Fruit fly (Drosophila melanogaster) whole organism, embryonic: ENCODE results near the gene Cypl.

Experiments used
- B-H2 ChIP-seq: fragments of 200-800 bp; sonication (Bioruptor generic); optimal IDR thresholded peaks from 2 replicates; lab custom pipeline; 2018; ENCODE audit warnings: missing biosample characterization, mild to moderate bottlenecking, missing genetic modification characterization
- CG1024 ChIP-seq: fragments of 200-800 bp; sonication (Bioruptor generic); IDR thresholded peaks from 2 replicates; pipeline ENCODE4 v1.3.6; 2022; ENCODE audit warnings: missing biosample characterization, missing genetic modification characterization
- CG10267 ChIP-seq: fragments of 200-800 bp; sonication (Bioruptor generic); optimal IDR thresholded peaks from 2 replicates; lab custom pipeline; 2018; ENCODE audit warnings: missing biosample characterization, mild to moderate bottlenecking, missing genetic modification characterization, moderate library complexity
- CG10321 ChIP-seq: fragments of 200-800 bp; sonication (Bioruptor generic); IDR thresholded peaks from 2 replicates; pipeline ENCODE4 v1.3.6; 2022; ENCODE audit warnings: missing biosample characterization, missing genetic modification characterization
- CG11560 ChIP-seq: fragments of 200-800 bp; sonication (Bioruptor generic); IDR thresholded peaks from 3 replicates; pipeline ENCODE4 v1.3.6; 2022; ENCODE audit warnings: missing biosample characterization, missing genetic modification characterization
- CG11695 ChIP-seq: fragments of 200-800 bp; sonication (Bioruptor generic); IDR thresholded peaks from 3 replicates; pipeline ENCODE4 v1.3.6; 2022; ENCODE audit warnings: missing biosample characterization, missing genetic modification characterization
- CG12236 ChIP-seq: fragments of 200-800 bp; sonication (Bioruptor generic); optimal IDR thresholded peaks from 2 replicates; lab custom pipeline; 2016; ENCODE audit warnings: missing biosample characterization, missing genetic modification characterization
- CG1233 ChIP-seq: fragments of 200-800 bp; sonication (Bioruptor generic); optimal IDR thresholded peaks from 4 replicates; lab custom pipeline; 2018; ENCODE audit warnings: missing biosample characterization, mild to moderate bottlenecking, missing genetic modification characterization
- CG12391 ChIP-seq: fragments of 200-800 bp; sonication (Bioruptor generic); optimal IDR thresholded peaks from 3 replicates; lab custom pipeline; 2018; ENCODE audit warnings: missing biosample characterization, mild to moderate bottlenecking, missing genetic modification characterization, moderate library complexity
- CG12942 ChIP-seq: fragments of 200-800 bp; sonication (Bioruptor generic); optimal IDR thresholded peaks from 3 replicates; lab custom pipeline; 2016; ENCODE audit warnings: missing biosample characterization, missing genetic modification characterization
- CG13775 ChIP-seq: fragments of 200-800 bp; sonication (Bioruptor generic); optimal IDR thresholded peaks from 3 replicates; lab custom pipeline; 2017; ENCODE audit warnings: missing biosample characterization, mild to moderate bottlenecking, missing genetic modification characterization
- CG14014 ChIP-seq: fragments of 200-800 bp; sonication (Bioruptor generic); IDR thresholded peaks from 2 replicates; pipeline ENCODE4 v1.3.6; 2022; ENCODE audit warnings: missing biosample characterization, missing genetic modification characterization
- CG17361 ChIP-seq: fragments of 200-800 bp; sonication (Bioruptor generic); IDR thresholded peaks from 3 replicates; pipeline ENCODE4 v1.3.6; 2022; ENCODE audit warnings: missing biosample characterization, missing genetic modification characterization
- CG3847 ChIP-seq: fragments of 200-800 bp; sonication (Bioruptor generic); IDR thresholded peaks from 2 replicates; pipeline ENCODE4 v1.3.6; 2022; ENCODE audit warnings: missing biosample characterization, missing genetic modification characterization
- CG6175 ChIP-seq: fragments of 200-800 bp; sonication (Bioruptor generic); IDR thresholded peaks from 3 replicates; pipeline ENCODE4 v1.3.6; 2022; ENCODE audit warnings: missing biosample characterization, missing genetic modification characterization
- CG6254 ChIP-seq: fragments of 200-800 bp; sonication (Bioruptor generic); optimal IDR thresholded peaks from 3 replicates; lab custom pipeline; 2017; ENCODE audit warnings: mild to moderate bottlenecking, missing biosample characterization, missing genetic modification reagents, missing genetic modification characterization
- CG8478 ChIP-seq: fragments of >200 bp; optimal IDR thresholded peaks from 2 replicates; lab custom pipeline; 2018
- CG9797 ChIP-seq: fragments of 200-800 bp; sonication (Bioruptor generic); optimal IDR thresholded peaks from 3 replicates; lab custom pipeline; 2018; ENCODE audit warnings: missing biosample characterization, mild to moderate bottlenecking, missing genetic modification characterization
- D19B ChIP-seq: fragments of 200-800 bp; sonication (Bioruptor generic); optimal IDR thresholded peaks from 2 replicates; lab custom pipeline; 2017; ENCODE audit warnings: missing biosample characterization, mild to moderate bottlenecking, missing genetic modification characterization
- Dip2 ChIP-seq: fragments of 200-800 bp; sonication (Bioruptor generic); IDR thresholded peaks from 2 replicates; pipeline ENCODE4 v1.3.6; 2022; ENCODE audit warnings: missing biosample characterization, missing genetic modification characterization
- Drgx ChIP-seq: fragments of 200-800 bp; sonication (Bioruptor generic); IDR thresholded peaks from 2 replicates; pipeline ENCODE4 v1.3.6; 2022; ENCODE audit warnings: missing biosample characterization, missing genetic modification characterization
- Ets97D ChIP-seq: fragments of 200-800 bp; sonication (Bioruptor generic); optimal IDR thresholded peaks from 3 replicates; lab custom pipeline; 2016; ENCODE audit warnings: missing biosample characterization, missing genetic modification characterization
- HmgZ ChIP-seq: fragments of 200-800 bp; sonication (Bioruptor generic); optimal IDR thresholded peaks from 2 replicates; lab custom pipeline; 2018; ENCODE audit warnings: missing biosample characterization, mild to moderate bottlenecking, missing genetic modification characterization
- MBD-R2 ChIP-seq: fragments of 200-800 bp; sonication (Bioruptor generic); IDR thresholded peaks from 2 replicates; pipeline ENCODE4 v1.3.6; 2022; ENCODE audit warnings: missing biosample characterization, missing genetic modification characterization
- Rfx ChIP-seq: fragments of 200-800 bp; sonication (Bioruptor generic); IDR thresholded peaks from 2 replicates; pipeline ENCODE4 v1.3.6; 2022; ENCODE audit warnings: missing biosample characterization, missing genetic modification characterization
- Sin3A ChIP-seq: fragments of >200 bp; optimal IDR thresholded peaks from 2 replicates; lab custom pipeline; 2018
- Stat92E ChIP-seq, 3 experiments: fragments of >200 bp in 2 of 3; fragments of 200-800 bp in 1 of 3; sonication (Bioruptor generic) in 1 of 3; optimal IDR thresholded peaks; 2 replicates each; lab custom pipeline; 2017 to 2019; ENCODE audit warnings: missing biosample characterization in 3 of 3, missing genetic modification characterization in 3 of 3, mild to moderate bottlenecking in 1 of 3, moderate library complexity in 1 of 3
- Tbp ChIP-seq: fragments of >200 bp; optimal IDR thresholded peaks from 2 replicates; lab custom pipeline; 2018; ENCODE audit warnings: missing biosample characterization, missing genetic modification characterization
- ac ChIP-seq: fragments of 200-800 bp; sonication (Bioruptor generic); optimal IDR thresholded peaks from 3 replicates; lab custom pipeline; 2017; ENCODE audit warnings: missing biosample characterization, mild to moderate bottlenecking, missing genetic modification characterization
- btn ChIP-seq: fragments of 200-800 bp; sonication (Bioruptor generic); optimal IDR thresholded peaks from 2 replicates; lab custom pipeline; 2016; ENCODE audit warnings: missing biosample characterization, missing genetic modification characterization
- chif ChIP-seq, 2 experiments: fragments of 200-800 bp; sonication (Bioruptor generic); optimal IDR thresholded peaks; 3 replicates each; lab custom pipeline; 2016; ENCODE audit warnings: missing biosample characterization in 2 of 2, missing genetic modification characterization in 2 of 2
- da ChIP-seq: fragments of 200-800 bp; sonication (Bioruptor generic); optimal IDR thresholded peaks from 2 replicates; lab custom pipeline; 2016; ENCODE audit warnings: missing biosample characterization, missing genetic modification characterization
- dpn ChIP-seq, 2 experiments: fragments of 200-800 bp; sonication (Bioruptor generic); optimal IDR thresholded peaks; 3 replicates each; lab custom pipeline; 2016; ENCODE audit warnings: missing biosample characterization in 2 of 2, missing genetic modification characterization in 2 of 2
- emc ChIP-seq: fragments of 200-800 bp; sonication (Bioruptor generic); optimal IDR thresholded peaks from 2 replicates; lab custom pipeline; 2016; ENCODE audit warnings: missing biosample characterization, missing genetic modification characterization
- exex ChIP-seq: fragments of 200-800 bp; sonication (Bioruptor generic); optimal IDR thresholded peaks from 4 replicates; lab custom pipeline; 2018; ENCODE audit warnings: missing biosample characterization, mild to moderate bottlenecking, missing genetic modification characterization, moderate library complexity
- fu2 ChIP-seq: fragments of 200-800 bp; sonication (Bioruptor generic); optimal IDR thresholded peaks from 2 replicates; lab custom pipeline; 2016; ENCODE audit warnings: missing biosample characterization, missing genetic modification characterization
- gfzf ChIP-seq: fragments of 200-800 bp; sonication (Bioruptor generic); optimal IDR thresholded peaks from 2 replicates; lab custom pipeline; 2016; ENCODE audit warnings: missing biosample characterization, mild to moderate bottlenecking, missing genetic modification characterization, moderate library complexity
- hth ChIP-seq: fragments of >200 bp; optimal IDR thresholded peaks from 2 replicates; lab custom pipeline; 2017; ENCODE audit warnings: inconsistent platforms
- inv ChIP-seq: fragments of 200-800 bp; sonication (Bioruptor generic); IDR thresholded peaks from 2 replicates; pipeline ENCODE4 v1.3.6; 2022; ENCODE audit warnings: missing biosample characterization, missing genetic modification characterization; ENCODE audit not compliant: partially characterized antibody
- lab ChIP-seq: fragments of 200-800 bp; sonication (Bioruptor generic); optimal IDR thresholded peaks from 3 replicates; lab custom pipeline; 2017; ENCODE audit warnings: missing biosample characterization, missing genetic modification characterization, mild to moderate bottlenecking, moderate library complexity, missing genetic modification reagents
- lov ChIP-seq, 2 experiments: fragments of 200-800 bp in 1 of 2; fragments of >200 bp in 1 of 2; sonication (Bioruptor generic) in 1 of 2; IDR thresholded peaks in 1 of 2; optimal IDR thresholded peaks in 1 of 2; 2 replicates in 1 of 2; 3 replicates in 1 of 2; pipeline versions ENCODE4 v1.3.6 to Lab custom; 2017 to 2022; ENCODE audit warnings: missing biosample characterization in 1 of 2, missing genetic modification characterization in 1 of 2
- mld ChIP-seq: fragments of 200-800 bp; sonication (Bioruptor generic); IDR thresholded peaks from 3 replicates; pipeline ENCODE4 v1.3.6; 2022; ENCODE audit warnings: missing biosample characterization, missing genetic modification characterization; ENCODE audit not compliant: partially characterized antibody
- pan ChIP-seq, 4 experiments: fragments of >200 bp in 3 of 4; fragments of 200-800 bp in 1 of 4; sonication (Bioruptor generic) in 1 of 4; optimal IDR thresholded peaks in 3 of 4; IDR thresholded peaks in 1 of 4; 2 replicates each; pipeline versions ENCODE4 v1.3.6 to Lab custom; 2017 to 2022; ENCODE audit warnings: missing biosample characterization in 2 of 4, missing genetic modification characterization in 2 of 4, mixed read lengths in 1 of 4
- phol ChIP-seq: fragments of 200-800 bp; sonication (Bioruptor generic); optimal IDR thresholded peaks from 3 replicates; lab custom pipeline; 2018; ENCODE audit warnings: missing biosample characterization, mild to moderate bottlenecking, missing genetic modification characterization, moderate library complexity
- pros ChIP-seq: fragments of 200-800 bp; sonication (Bioruptor generic); optimal IDR thresholded peaks from 3 replicates; lab custom pipeline; 2019; ENCODE audit warnings: missing biosample characterization, mild to moderate bottlenecking, missing genetic modification characterization, moderate library complexity
- ranshi ChIP-seq: fragments of 200-800 bp; sonication (Bioruptor generic); IDR thresholded peaks from 2 replicates; pipeline ENCODE4 v1.3.6; 2022; ENCODE audit warnings: missing biosample characterization, missing genetic modification characterization
- shn ChIP-seq: fragments of 200-800 bp; sonication (Bioruptor generic); optimal IDR thresholded peaks from 3 replicates; lab custom pipeline; 2016; ENCODE audit warnings: missing biosample characterization, missing genetic modification characterization
- slp2 ChIP-seq: fragments of 200-800 bp; sonication (Bioruptor generic); optimal IDR thresholded peaks from 2 replicates; lab custom pipeline; 2016; ENCODE audit warnings: missing biosample characterization, missing genetic modification characterization
- sug ChIP-seq: fragments of 200-800 bp; optimal IDR thresholded peaks from 2 replicates; lab custom pipeline; 2019; ENCODE audit warnings: missing biosample characterization, mild to moderate bottlenecking, missing genetic modification characterization, moderate library complexity
- tgo ChIP-seq: fragments of 200-800 bp; sonication (Bioruptor generic); IDR thresholded peaks from 3 replicates; pipeline ENCODE4 v1.3.6; 2022; ENCODE audit warnings: missing biosample characterization, missing genetic modification characterization
- tup ChIP-seq: fragments of 200-800 bp; sonication (Bioruptor generic); optimal IDR thresholded peaks from 2 replicates; lab custom pipeline; 2016; ENCODE audit warnings: missing biosample characterization, mild to moderate bottlenecking, missing genetic modification characterization, moderate library complexity

The Cypl gene

DNA sequence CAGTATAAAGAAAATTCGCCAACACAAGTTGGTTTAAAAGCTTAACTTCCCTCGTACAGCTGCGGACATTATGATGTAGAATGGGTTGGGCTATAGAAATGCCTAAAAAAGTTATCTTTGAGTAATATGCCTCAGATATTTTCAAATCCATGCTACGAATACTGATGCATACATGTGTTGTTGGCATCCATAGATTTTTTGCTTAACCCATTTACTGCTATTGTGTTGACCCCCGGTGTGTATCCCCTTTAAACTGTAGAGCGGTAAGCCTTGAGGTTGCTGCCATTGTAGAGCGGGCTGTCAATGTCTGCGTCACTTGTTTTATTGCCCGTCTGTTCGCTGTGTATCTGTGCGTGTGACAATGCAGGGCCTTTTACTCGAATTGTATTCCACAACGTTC lies 10.2 kb upstream of the Cypl start (continued):
- TF ChIP-seq emc (GFP tag; lab: Kevin White, UChicago) (peak; percentile 30), inv (GFP tag; lab: Robert Waterston, UW) (no peak), phol (tag; lab: Kevin White, UChicago) (peak; percentile 57), ranshi (GFP tag; lab: Robert Waterston, UW) (peak; percentile 81), CG6254 (GFP tag; lab: Kevin White, UChicago) (peak; percentile 38), pros (GFP tag; lab: Kevin White, UChicago) (no peak), slp2 (peak; percentile 62), hth (lab: Kevin White, UChicago) (no peak), da (no peak), CG1233 (GFP tag; lab: Kevin White, UChicago) (peak; percentile 73), gfzf (GFP tag; lab: Kevin White, UChicago) (no peak), CG6175 (GFP tag; lab: Robert Waterston, UW) (no peak; the same call in 2 of the 3 replicates), HmgZ (tag; lab: Kevin White, UChicago) (peak; percentile 51), Tbp (GFP tag; lab: Kevin White, UChicago) (no peak), exex (tag; lab: Kevin White, UChicago) (no peak), D19B (GFP tag; lab: Kevin White, UChicago) (no peak), fu2 (GFP tag; lab: Kevin White, UChicago) (peak; percentile 16), CG1024 (GFP tag; lab: Robert Waterston, UW) (0 out of 2 replicates have a peak, but pooled peaks have one; percentile 11), Drgx (peak; percentile 88), Rfx (GFP tag; lab: Robert Waterston, UW) (peak; percentile 80), CG3847 (GFP tag; lab: Robert Waterston, UW) (peak; percentile 64), CG11695 (GFP tag; lab: Robert Waterston, UW) (peak; percentile 85), CG12236 (GFP tag; lab: Kevin White, UChicago) (no peak), CG10267 (tag; lab: Kevin White, UChicago) (peak; percentile 46), CG9797 (GFP tag; lab: Kevin White, UChicago) (no peak), shn (GFP tag; lab: Kevin White, UChicago) (no peak), Stat92E (GFP tag; optimal IDR thresholded peaks at IDR 0.05; lab: Kevin White, UChicago) (no peak), tup (peak; percentile 29), lov (optimal IDR thresholded peaks at IDR 0.05; lab: Kevin White, UChicago) (no peak), lov (GFP tag; IDR thresholded peaks at IDR 0.05; lab: Robert Waterston, UW) (0 out of 3 replicates have a peak, but pooled peaks have one; percentile 29), dpn (GFP tag; optimal IDR thresholded peaks at IDR 0.05; lab: Kevin White, UChicago) (peak; percentile 75 to 81), ac (GFP tag; lab: Kevin White, UChicago) (no peak), pan (optimal IDR thresholded peaks at IDR 0.05; lab: Kevin White, UChicago) (no peak), pan (GFP tag; optimal IDR thresholded peaks at IDR 0.05 in 1 of 2, IDR thresholded peaks at IDR 0.05 in 1 of 2) (peak in 1 of 2 experiments; percentile 77), CG11560 (no peak), sug (tag; lab: Kevin White, UChicago) (peak; percentile 19), CG12391 (tag; lab: Kevin White, UChicago) (peak; percentile 68), CG13775 (GFP tag; lab: Kevin White, UChicago) (peak; percentile 42), CG8478 (lab: Kevin White, UChicago) (no peak), CG14014 (peak; percentile 79), btn (peak; percentile 39), lab (GFP tag; lab: Kevin White, UChicago) (peak; percentile 91), Sin3A (no peak), B-H2 (GFP tag; lab: Kevin White, UChicago) (no peak), Ets97D (GFP tag; lab: Kevin White, UChicago) (no peak), MBD-R2 (GFP tag; lab: Robert Waterston, UW) (peak; percentile 52; the same call in 1 of the 2 replicates), CG12942 (GFP tag; lab: Kevin White, UChicago) (peak; percentile 37), chif (GFP tag; optimal IDR thresholded peaks at IDR 0.05; lab: Kevin White, UChicago) (peak; percentile 54 to 70), tgo (GFP tag; lab: Robert Waterston, UW) (peak; percentile 76), CG10321 (GFP tag; lab: Robert Waterston, UW) (no peak), Dip2 (GFP tag; lab: Robert Waterston, UW) (no peak), CG17361 (GFP tag; lab: Robert Waterston, UW) (peak; percentile 52; the same call in 2 of the 3 replicates), mld (GFP tag; lab: Robert Waterston, UW) (no peak)
